Worm (Caenorhabditis elegans) whole organism, midembryonic: ENCODE data around the gene C25G6.3.

Source experiments
- T22C8.4 ChIP-seq: fragments of 200-800 bp; sonication (Bioruptor generic); IDR thresholded peaks from 2 replicates; pipeline ENCODE4 v1.3.6; 2022; ENCODE audit warnings: missing genetic modification characterization, missing compliant biosample characterization
- cog-1 ChIP-seq: sonication (generic microtip); optimal IDR thresholded peaks from 2 replicates; lab custom pipeline; 2016; ENCODE audit warnings: missing genetic modification characterization, missing compliant biosample characterization
- flt-1 ChIP-seq: fragments of 200-800 bp; sonication (Bioruptor generic); IDR thresholded peaks from 2 replicates; pipeline ENCODE4 v1.3.6; 2022; ENCODE audit warnings: missing genetic modification characterization, missing compliant biosample characterization
- klf-2 ChIP-seq: fragments of 200-800 bp; sonication (Bioruptor generic); conservative IDR thresholded peaks from 2 replicates; pipeline ENCODE4 v1.3.6; 2022; ENCODE audit warnings: missing genetic modification reagents, missing genetic modification characterization, missing compliant biosample characterization
- med-1 ChIP-seq: sonication (generic microtip); optimal IDR thresholded peaks from 2 replicates; lab custom pipeline; 2017; ENCODE audit warnings: missing genetic modification characterization, mild to moderate bottlenecking, missing compliant biosample characterization, antibody characterized with exemption, missing genetic modification reagents; ENCODE audit not compliant: insufficient read depth
- ref-1 ChIP-seq: fragments of 200-800 bp; sonication (Bioruptor generic); conservative IDR thresholded peaks from 2 replicates; pipeline ENCODE4 v1.3.6; 2022; ENCODE audit warnings: missing genetic modification reagents, missing genetic modification characterization, missing compliant biosample characterization
- tab-1 ChIP-seq: fragments of 200-800 bp; sonication (Bioruptor generic); IDR thresholded peaks from 2 replicates; pipeline ENCODE4 v1.3.6; 2022; ENCODE audit warnings: missing genetic modification characterization, missing compliant biosample characterization
- ztf-23 ChIP-seq: fragments of 200-800 bp; sonication (Bioruptor generic); IDR thresholded peaks from 2 replicates; pipeline ENCODE4 v1.3.6; 2022; ENCODE audit warnings: missing genetic modification reagents, missing genetic modification characterization, missing compliant biosample characterization
- ztf-29 ChIP-seq: fragments of 200-800 bp; sonication (Bioruptor generic); IDR thresholded peaks from 2 replicates; pipeline ENCODE4 v1.3.6; 2022; ENCODE audit warnings: missing genetic modification reagents, missing genetic modification characterization, missing compliant biosample characterization

Gene C25G6.3

ce11 chrX:1233889-1234288 is 4.8 kb downstream of the C25G6.3 start:
- peak; percentile 41; the same call in 1 of the 2 replicates for TF ChIP-seq flt-1 (GFP tag; lab: Robert Waterston, UW)

ce11 chrX:1232074-1232473 is 6.6 kb downstream of the C25G6.3 start:
- TF ChIP-seq ztf-23 (GFP tag; lab: Robert Waterston, UW) (no peak), tab-1 (no peak), med-1 (GFP tag; lab: Kevin White, UChicago) (no peak), ref-1 (no peak)

- TF ChIP-seq cog-1 (tag; lab: Kevin White, UChicago) (no peak), T22C8.4 (GFP tag; lab: Robert Waterston, UW) (no peak), ztf-23 (GFP tag; lab: Robert Waterston, UW) (no peak), flt-1 (GFP tag; lab: Robert Waterston, UW) (no peak), tab-1 (no peak), med-1 (GFP tag; lab: Kevin White, UChicago) (no peak), klf-2 (GFP tag; lab: Robert Waterston, UW) (no peak), ref-1 (no peak), ztf-29 (GFP tag; lab: Robert Waterston, UW) (no peak)
These were observed 8.0 kb downstream of the C25G6.3 start, which contains the start of gene C46H3.2 for ce11 chrX:1230658-1231057. Gene C46H3.2 (minus strand): TSS chrX:1230758.

ce11 chrX:1223841-1224240 is 14.9 kb downstream of the C25G6.3 start:
- TF ChIP-seq ztf-23 (GFP tag; lab: Robert Waterston, UW) (0 out of 2 replicates have a peak, but pooled peaks have one; percentile 10), ref-1 (no peak), flt-1 (GFP tag; lab: Robert Waterston, UW) (0 out of 2 replicates have a peak, but pooled peaks have one; percentile 59), tab-1 (0 out of 2 replicates have a peak, but pooled peaks have one; percentile 43), klf-2 (GFP tag; lab: Robert Waterston, UW) (no peak), med-1 (GFP tag; lab: Kevin White, UChicago) (no peak), T22C8.4 (GFP tag; lab: Robert Waterston, UW) (no peak), cog-1 (tag; lab: Kevin White, UChicago) (no peak), ztf-29 (GFP tag; lab: Robert Waterston, UW) (no peak)

- no peak for TF ChIP-seq klf-2 (GFP tag; lab: Robert Waterston, UW)
- no peak for TF ChIP-seq ztf-29 (GFP tag; lab: Robert Waterston, UW)
- TF ChIP-seq tab-1 = no peak
- no peak for TF ChIP-seq med-1 (GFP tag; lab: Kevin White, UChicago)
- no peak for TF ChIP-seq cog-1 (tag; lab: Kevin White, UChicago)
- no peak for TF ChIP-seq ztf-23 (GFP tag; lab: Robert Waterston, UW)
These were observed 15.6 kb downstream of the C25G6.3 start for ce11 chrX:1223089-1223488.

- TF ChIP-seq T22C8.4 (GFP tag; lab: Robert Waterston, UW) = peak; percentile 48; the same call in 1 of the 2 replicates
- TF ChIP-seq ztf-23 (GFP tag; lab: Robert Waterston, UW) = no peak
These were observed 16.3 kb downstream of the C25G6.3 start for ce11 chrX:1222391-1222790.

ce11 chrX:1218457-1218856 is 20.2 kb downstream of the C25G6.3 start:
- TF ChIP-seq ref-1 (no peak), cog-1 (tag; lab: Kevin White, UChicago) (no peak), ztf-23 (GFP tag; lab: Robert Waterston, UW) (no peak), flt-1 (GFP tag; lab: Robert Waterston, UW) (no peak), ztf-29 (GFP tag; lab: Robert Waterston, UW) (no peak), tab-1 (no peak)

- TF ChIP-seq ztf-29 (GFP tag; lab: Robert Waterston, UW) = no peak
- TF ChIP-seq flt-1 (GFP tag; lab: Robert Waterston, UW) = no peak
- no peak for TF ChIP-seq T22C8.4 (GFP tag; lab: Robert Waterston, UW)
- no peak for TF ChIP-seq ref-1
- TF ChIP-seq tab-1 = no peak
- no peak for TF ChIP-seq cog-1 (tag; lab: Kevin White, UChicago)
- no peak for TF ChIP-seq med-1 (GFP tag; lab: Kevin White, UChicago)
- TF ChIP-seq klf-2 (GFP tag; lab: Robert Waterston, UW) = no peak
These were observed 21.9 kb downstream of the C25G6.3 start for ce11 chrX:1216833-1217232.

- TF ChIP-seq flt-1 (GFP tag; lab: Robert Waterston, UW) (no peak), ztf-23 (GFP tag; lab: Robert Waterston, UW) (no peak), ref-1 (no peak), cog-1 (tag; lab: Kevin White, UChicago) (no peak), klf-2 (GFP tag; lab: Robert Waterston, UW) (no peak), T22C8.4 (GFP tag; lab: Robert Waterston, UW) (no peak), med-1 (GFP tag; lab: Kevin White, UChicago) (no peak), ztf-29 (GFP tag; lab: Robert Waterston, UW) (no peak), tab-1 (no peak)
These were observed 25.6 kb downstream of the C25G6.3 start for ce11 chrX:1213136-1213535.

ce11 chrX:1209096-1209495 is 29.6 kb downstream of the C25G6.3 start, which contains the start of gene C46H3.1:
Gene C46H3.1 (plus strand): TSS chrX:1209396.
- TF ChIP-seq ztf-23 (GFP tag; lab: Robert Waterston, UW) = no peak
- TF ChIP-seq ztf-29 (GFP tag; lab: Robert Waterston, UW) = no peak
- no peak for TF ChIP-seq ref-1
- no peak for TF ChIP-seq flt-1 (GFP tag; lab: Robert Waterston, UW)
- TF ChIP-seq med-1 (GFP tag; lab: Kevin White, UChicago) = no peak
- no peak for TF ChIP-seq T22C8.4 (GFP tag; lab: Robert Waterston, UW)
- TF ChIP-seq tab-1 = no peak
- TF ChIP-seq klf-2 (GFP tag; lab: Robert Waterston, UW) = no peak
- no peak for TF ChIP-seq cog-1 (tag; lab: Kevin White, UChicago)
